Fruit fly (Drosophila melanogaster): ENCODE data around the gene beta-Spec.
A peak's percentile ranks its signal among the peaks of the same experiment; 100 is the strongest.

Gene beta-Spec

DNA sequence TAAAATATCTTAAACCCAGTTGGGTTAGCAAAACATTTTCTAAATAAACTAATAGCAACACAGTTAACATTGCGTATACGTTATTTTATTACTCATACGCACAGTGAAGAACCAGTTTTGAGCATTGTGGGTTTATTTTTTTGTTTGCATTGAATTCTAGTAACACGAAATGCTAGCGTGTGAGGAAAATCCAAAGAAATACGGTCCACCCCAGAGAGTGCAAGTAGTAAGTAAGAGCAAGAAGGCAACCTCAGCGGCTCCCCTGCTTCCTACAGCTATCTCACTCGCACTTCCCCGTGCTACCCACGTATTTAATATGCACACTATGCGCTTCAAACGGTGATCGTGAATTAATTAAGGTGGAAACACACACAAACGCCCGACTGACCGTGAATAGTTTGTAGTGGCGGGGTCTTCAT, 32.2 kb upstream of the beta-Spec start (continued):
- TF ChIP-seq Dip3 (GFP tag; optimal IDR thresholded peaks at IDR 0.05): peak; percentile 82
- TF ChIP-seq Oaz (GFP tag; IDR thresholded peaks at IDR 0.05): peak; percentile 77
- TF ChIP-seq CG14441 (GFP tag; IDR thresholded peaks at IDR 0.05): peak; percentile 77
- peak; percentile 84 for TF ChIP-seq CG18262 (tag; optimal IDR thresholded peaks at IDR 0.05)
- TF ChIP-seq CG1832 (GFP tag; optimal IDR thresholded peaks at IDR 0.05): no peak
- TF ChIP-seq salm (tag; optimal IDR thresholded peaks at IDR 0.05): peak; percentile 92
- peak; percentile 10 for TF ChIP-seq MESR4 (GFP tag; optimal IDR thresholded peaks at IDR 0.05)
- TF ChIP-seq Xrp1 (GFP tag; IDR thresholded peaks at IDR 0.05): peak; percentile 83
- TF ChIP-seq Hey (tag; optimal IDR thresholded peaks at IDR 0.05): peak; percentile 70
- TF ChIP-seq knrl (GFP tag; IDR thresholded peaks at IDR 0.05; ENCODE audit: partially characterized antibody): no peak
- no peak; the same call in 1 of the 2 replicates for TF ChIP-seq sens-2 (GFP tag; IDR thresholded peaks at IDR 0.05)
- peak; percentile 62 for TF ChIP-seq CG9215 (GFP tag; IDR thresholded peaks at IDR 0.05)
- peak; percentile 82 for TF ChIP-seq lbe (GFP tag; optimal IDR thresholded peaks at IDR 0.05)
- peak; percentile 81 for TF ChIP-seq CG1529 (GFP tag; optimal IDR thresholded peaks at IDR 0.05)
- TF ChIP-seq CG4424 (GFP tag; optimal IDR thresholded peaks at IDR 0.05): peak; percentile 82
- peak; percentile 74 for TF ChIP-seq CG1647 (GFP tag; optimal IDR thresholded peaks at IDR 0.05)
- TF ChIP-seq CG15073 (GFP tag; optimal IDR thresholded peaks at IDR 0.05): peak; percentile 37
- peak; percentile 69 for TF ChIP-seq B-H1 (GFP tag; IDR thresholded peaks at IDR 0.05)
- TF ChIP-seq eyg (GFP tag; optimal IDR thresholded peaks at IDR 0.05): peak; percentile 87
- peak; percentile 85 for TF ChIP-seq ind (GFP tag; optimal IDR thresholded peaks at IDR 0.05)
- peak; percentile 81 for TF ChIP-seq CG10366 (GFP tag; IDR thresholded peaks at IDR 0.05)
- no peak; the same call in 1 of the 2 replicates for TF ChIP-seq dimm (GFP tag; IDR thresholded peaks at IDR 0.05)
- TF ChIP-seq slbo (GFP tag; IDR thresholded peaks at IDR 0.05): peak; percentile 75
- peak; percentile 89 for TF ChIP-seq her (GFP tag; optimal IDR thresholded peaks at IDR 0.05)
- TF ChIP-seq CG10543 (GFP tag; optimal IDR thresholded peaks at IDR 0.05): peak; percentile 85
- peak; percentile 80 for TF ChIP-seq D19B (GFP tag; optimal IDR thresholded peaks at IDR 0.05)
- TF ChIP-seq pita (GFP tag; optimal IDR thresholded peaks at IDR 0.05): no peak
- no peak for TF ChIP-seq Opbp (GFP tag; IDR thresholded peaks at IDR 0.05; ENCODE audit: partially characterized antibody)
- peak; percentile 87 for TF ChIP-seq CG10209 (GFP tag; optimal IDR thresholded peaks at IDR 0.05)
- TF ChIP-seq CG8765 (GFP tag; IDR thresholded peaks at IDR 0.05): peak; percentile 16; the same call in 1 of the 2 replicates
- TF ChIP-seq CoRest (tag; optimal IDR thresholded peaks at IDR 0.05): peak; percentile 91

DNA sequence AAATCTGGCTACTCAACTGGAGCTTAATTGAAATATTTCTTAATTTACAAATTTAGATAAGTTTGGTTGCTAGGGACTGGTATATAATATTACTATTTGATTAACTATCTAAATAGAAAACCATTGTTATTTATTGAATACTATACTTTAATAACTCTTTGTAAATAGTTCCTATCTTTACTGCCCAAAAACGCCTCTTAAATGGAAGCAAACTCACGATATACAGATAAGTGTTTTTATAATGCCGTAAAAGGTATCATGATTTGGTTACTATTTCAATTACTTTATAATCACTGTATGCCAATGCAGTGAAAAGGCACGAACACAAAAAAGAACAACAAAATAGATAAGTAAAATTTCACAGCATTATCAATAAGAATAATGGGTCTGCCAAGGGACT, 31.3 kb upstream of the beta-Spec start:
- TF ChIP-seq CG31441 (GFP tag; IDR thresholded peaks at IDR 0.05): 0 out of 2 replicates have a peak, but pooled peaks have one; percentile 18
- no peak for TF ChIP-seq dpn (GFP tag; optimal IDR thresholded peaks at IDR 0.05)
- no peak for TF ChIP-seq CG1602 (GFP tag; optimal IDR thresholded peaks at IDR 0.05)
- TF ChIP-seq CG13894 (tag; optimal IDR thresholded peaks at IDR 0.05): peak; percentile 46
- no peak for TF ChIP-seq Fer2 (tag; optimal IDR thresholded peaks at IDR 0.05)
- peak; percentile 76 for TF ChIP-seq exex (tag; optimal IDR thresholded peaks at IDR 0.05)
- no peak for TF ChIP-seq Dek (tag; optimal IDR thresholded peaks at IDR 0.05)
- peak; percentile 12 for TF ChIP-seq gcm (GFP tag; optimal IDR thresholded peaks at IDR 0.05)
- peak; percentile 11 for TF ChIP-seq CG13296 (GFP tag; optimal IDR thresholded peaks at IDR 0.05)
- TF ChIP-seq lmd (GFP tag; IDR thresholded peaks at IDR 0.05): no peak
- TF ChIP-seq CG15011 (GFP tag; optimal IDR thresholded peaks at IDR 0.05): no peak
- TF ChIP-seq sug (tag; optimal IDR thresholded peaks at IDR 0.05): peak; percentile 32
- TF ChIP-seq CG2678 (tag; optimal IDR thresholded peaks at IDR 0.05): peak; percentile 43
- TF ChIP-seq grau (tag; optimal IDR thresholded peaks at IDR 0.05): peak; percentile 10
- TF ChIP-seq jing (GFP tag; optimal IDR thresholded peaks at IDR 0.05): no peak
- TF ChIP-seq Sry-β (GFP tag; optimal IDR thresholded peaks at IDR 0.05): peak; percentile 79
- TF ChIP-seq CG7786 (GFP tag; optimal IDR thresholded peaks at IDR 0.05): no peak
- TF ChIP-seq lov (optimal IDR thresholded peaks at IDR 0.05): no peak
- TF ChIP-seq lov (GFP tag; IDR thresholded peaks at IDR 0.05): no peak
- no peak for TF ChIP-seq CG1647 (GFP tag; optimal IDR thresholded peaks at IDR 0.05)
- TF ChIP-seq CG6683 (GFP tag; optimal IDR thresholded peaks at IDR 0.05): no peak
- TF ChIP-seq Mad (GFP tag; optimal IDR thresholded peaks at IDR 0.05): no peak
- peak; percentile 16 for TF ChIP-seq PHDP (tag; optimal IDR thresholded peaks at IDR 0.05)
